Worm (Caenorhabditis elegans) whole organism, young adult: ENCODE measurements around the gene T07D3.2.
A peak's percentile ranks its signal among the peaks of the same experiment; 100 is the strongest.

Experiments used
- B0261.1 ChIP-seq: sonication (generic microtip); optimal IDR thresholded peaks from 2 replicates; lab custom pipeline; 2016; ENCODE audit warnings: mild to moderate bottlenecking, missing genetic modification characterization, moderate library complexity, missing compliant biosample characterization
- B0336.3 ChIP-seq: fragments of 200-800 bp; sonication (Bioruptor generic); IDR thresholded peaks from 2 replicates; pipeline ENCODE4 v1.3.6; 2022; ENCODE audit warnings: missing genetic modification characterization, missing compliant biosample characterization
- C06A6.2 ChIP-seq: fragments of 200-800 bp; sonication (Bioruptor generic); conservative IDR thresholded peaks from 2 replicates; pipeline ENCODE4 v1.3.6; 2022; ENCODE audit warnings: missing genetic modification characterization, missing compliant biosample characterization
- D2030.7 ChIP-seq: fragments of 200-800 bp; sonication (Bioruptor generic); IDR thresholded peaks from 2 replicates; pipeline ENCODE4 v1.3.6; 2022; ENCODE audit warnings: missing genetic modification reagents, missing genetic modification characterization, missing compliant biosample characterization
- F23B12.7 ChIP-seq: sonication (generic microtip); optimal IDR thresholded peaks from 2 replicates; lab custom pipeline; 2017; ENCODE audit warnings: missing genetic modification characterization, mild to moderate bottlenecking, missing compliant biosample characterization, antibody characterized with exemption, moderate library complexity; ENCODE audit not compliant: insufficient read depth
- F39B2.1 ChIP-seq: fragments of 200-800 bp; sonication (Bioruptor generic); IDR thresholded peaks from 2 replicates; pipeline ENCODE4 v1.3.6; 2022; ENCODE audit warnings: missing genetic modification reagents, missing genetic modification characterization, missing compliant biosample characterization
- Y67H2A.10 ChIP-seq: fragments of 200-800 bp; sonication (Bioruptor generic); conservative IDR thresholded peaks from 2 replicates; pipeline ENCODE4 v1.3.6; 2022; ENCODE audit warnings: missing genetic modification reagents, missing genetic modification characterization, missing compliant biosample characterization
- Y95B8A.8 ChIP-seq: fragments of 200-800 bp; sonication (Bioruptor generic); IDR thresholded peaks from 2 replicates; pipeline ENCODE4 v1.3.6; 2022; ENCODE audit warnings: missing genetic modification reagents, missing genetic modification characterization, missing compliant biosample characterization
- aptf-2 ChIP-seq: fragments of 200-800 bp; sonication (Bioruptor generic); conservative IDR thresholded peaks from 2 replicates; pipeline ENCODE4 v1.3.6; 2022; ENCODE audit warnings: missing genetic modification reagents, missing genetic modification characterization, missing compliant biosample characterization
- aptf-3 ChIP-seq: fragments of 200-800 bp; sonication (Bioruptor generic); IDR thresholded peaks from 2 replicates; pipeline ENCODE4 v1.3.6; 2022; ENCODE audit warnings: missing genetic modification characterization, missing compliant biosample characterization
- attf-5 ChIP-seq: fragments of 200-800 bp; sonication (Bioruptor generic); optimal IDR thresholded peaks from 2 replicates; lab custom pipeline; 2018; ENCODE audit warnings: mild to moderate bottlenecking, missing genetic modification characterization, missing compliant biosample characterization
- cebp-1 ChIP-seq, 2 experiments: fragments of 200-800 bp in 1 of 2; sonication (Bioruptor generic) in 1 of 2; sonication (generic microtip) in 1 of 2; IDR thresholded peaks in 1 of 2; optimal IDR thresholded peaks in 1 of 2; 2 replicates each; pipeline versions ENCODE4 v1.3.6 to Lab custom; 2017 to 2022; ENCODE audit warnings: missing compliant biosample characterization in 2 of 2, missing genetic modification characterization in 2 of 2, mild to moderate bottlenecking in 1 of 2, missing genetic modification reagents in 1 of 2, moderate library complexity in 1 of 2
- ceh-100 ChIP-seq: fragments of 200-800 bp; sonication (Bioruptor generic); IDR thresholded peaks from 2 replicates; pipeline ENCODE4 v1.3.6; 2022; ENCODE audit warnings: missing genetic modification reagents, missing genetic modification characterization, missing compliant biosample characterization
- ceh-91 ChIP-seq: fragments of 200-800 bp; sonication (Bioruptor generic); IDR thresholded peaks from 2 replicates; pipeline ENCODE4 v1.3.6; 2022; ENCODE audit warnings: missing genetic modification reagents, missing genetic modification characterization, missing compliant biosample characterization
- die-1 ChIP-seq: sonication (generic microtip); optimal IDR thresholded peaks from 2 replicates; lab custom pipeline; 2016; ENCODE audit warnings: missing genotype, mild to moderate bottlenecking, missing genetic modification characterization, missing compliant biosample characterization
- dox-1 ChIP-seq: fragments of 200-800 bp; sonication (Bioruptor generic); IDR thresholded peaks from 2 replicates; pipeline ENCODE4 v1.3.6; 2022; ENCODE audit warnings: missing genetic modification reagents, missing genetic modification characterization, missing compliant biosample characterization
- dpff-1 ChIP-seq: sonication (generic microtip); optimal IDR thresholded peaks from 2 replicates; lab custom pipeline; 2017; ENCODE audit warnings: mild to moderate bottlenecking, missing genetic modification characterization, missing compliant biosample characterization
- dpl-1 ChIP-seq: fragments of 150-350 bp; optimal IDR thresholded peaks from 2 replicates; lab custom pipeline; 2014; ENCODE audit warnings: missing biosample characterization, missing genetic modification reagents, missing genetic modification characterization
- efl-1 ChIP-seq: fragments of 150-350 bp; optimal IDR thresholded peaks from 2 replicates; lab custom pipeline; 2014; ENCODE audit warnings: missing biosample characterization, missing genetic modification reagents, missing genetic modification characterization
- egrh-3 ChIP-seq: fragments of 200-800 bp; sonication (Bioruptor generic); IDR thresholded peaks from 2 replicates; pipeline ENCODE4 v1.3.6; 2022; ENCODE audit warnings: missing genetic modification reagents, missing genetic modification characterization, missing compliant biosample characterization
- ets-4 ChIP-seq: fragments of 200-800 bp; sonication (Bioruptor generic); optimal IDR thresholded peaks from 2 replicates; lab custom pipeline; 2018; ENCODE audit warnings: mild to moderate bottlenecking, missing genetic modification characterization, missing compliant biosample characterization
- him-1 ChIP-seq: sonication (generic microtip); optimal IDR thresholded peaks from 2 replicates; lab custom pipeline; 2016; ENCODE audit warnings: missing genotype, missing genetic modification reagents, missing genetic modification characterization, missing compliant biosample characterization
- hmg-1.2 ChIP-seq: fragments of 200-800 bp; sonication (Bioruptor generic); IDR thresholded peaks from 2 replicates; pipeline ENCODE4 v1.3.6; 2022; ENCODE audit warnings: missing genetic modification reagents, missing genetic modification characterization, missing compliant biosample characterization
- lin-35 ChIP-seq, 3 experiments: fragments of 150-350 bp in 2 of 3; sonication (generic microtip) in 1 of 3; optimal IDR thresholded peaks; 2 replicates each; lab custom pipeline; 2014 to 2018; ENCODE audit warnings: missing biosample characterization in 3 of 3, missing genetic modification characterization in 3 of 3, missing genetic modification reagents in 3 of 3
- lin-54 ChIP-seq: fragments of 200-800 bp; sonication (Bioruptor generic); optimal IDR thresholded peaks from 2 replicates; lab custom pipeline; 2018; ENCODE audit warnings: mild to moderate bottlenecking, missing genetic modification characterization, missing compliant biosample characterization
- lsl-1 ChIP-seq: fragments of 200-800 bp; sonication (Bioruptor generic); optimal IDR thresholded peaks from 2 replicates; lab custom pipeline; 2018; ENCODE audit warnings: mild to moderate bottlenecking, missing genetic modification characterization, moderate library complexity, missing compliant biosample characterization
- madf-6 ChIP-seq: fragments of 200-800 bp; sonication (Bioruptor generic); IDR thresholded peaks from 2 replicates; pipeline ENCODE4 v1.3.6; 2022; ENCODE audit warnings: missing genetic modification reagents, missing genetic modification characterization, missing compliant biosample characterization
- madf-8 ChIP-seq: fragments of 200-800 bp; sonication (Bioruptor generic); conservative IDR thresholded peaks from 2 replicates; pipeline ENCODE4 v1.3.6; 2022; ENCODE audit warnings: missing genetic modification reagents, missing genetic modification characterization, missing compliant biosample characterization
- mcd-1 ChIP-seq: fragments of 200-800 bp; sonication (Bioruptor generic); IDR thresholded peaks from 2 replicates; pipeline ENCODE4 v1.3.6; 2022; ENCODE audit warnings: missing genetic modification reagents, missing genetic modification characterization, missing compliant biosample characterization
- mxl-1 ChIP-seq: sonication (generic microtip); optimal IDR thresholded peaks from 2 replicates; lab custom pipeline; 2016; ENCODE audit warnings: missing genetic modification characterization, missing compliant biosample characterization
- nhr-80 ChIP-seq: sonication (generic microtip); optimal IDR thresholded peaks from 2 replicates; lab custom pipeline; 2016; ENCODE audit warnings: missing genetic modification characterization, missing compliant biosample characterization
- nhr-90 ChIP-seq: sonication (generic microtip); optimal IDR thresholded peaks from 2 replicates; lab custom pipeline; 2016; ENCODE audit warnings: missing genotype, mild to moderate bottlenecking, missing genetic modification characterization, missing compliant biosample characterization
- rec-8 ChIP-seq, 2 experiments: sonication (generic microtip); optimal IDR thresholded peaks; 2 replicates each; lab custom pipeline; 2016; ENCODE audit warnings: mild to moderate bottlenecking in 2 of 2, missing genetic modification characterization in 2 of 2, missing genetic modification reagents in 2 of 2, missing genotype in 2 of 2, missing biosample characterization in 1 of 2, missing compliant biosample characterization in 1 of 2, moderate library complexity in 1 of 2
- snpc-4 ChIP-seq, 5 experiments: fragments of 150-350 bp in 1 of 5; sonication (generic microtip) in 4 of 5; optimal IDR thresholded peaks; 2 replicates each; lab custom pipeline; 2014 to 2018; ENCODE audit warnings: missing genetic modification characterization in 5 of 5, missing biosample characterization in 3 of 5, antibody characterized with exemption in 2 of 5, mild to moderate bottlenecking in 2 of 5, missing compliant biosample characterization in 2 of 5, missing genotype in 2 of 5, moderate library complexity in 2 of 5, missing genetic modification reagents in 1 of 5
- xnd-1 ChIP-seq: sonication (generic microtip); optimal IDR thresholded peaks from 2 replicates; lab custom pipeline; 2016; ENCODE audit warnings: missing genotype, missing genetic modification reagents, missing genetic modification characterization, missing compliant biosample characterization
- zfh-2 ChIP-seq: fragments of 200-800 bp; sonication (Bioruptor generic); conservative IDR thresholded peaks from 2 replicates; pipeline ENCODE4 v1.3.6; 2022; ENCODE audit warnings: missing genetic modification reagents, missing genetic modification characterization, missing compliant biosample characterization
- ztf-18 ChIP-seq: sonication (generic microtip); optimal IDR thresholded peaks from 2 replicates; lab custom pipeline; 2016; ENCODE audit warnings: missing genotype, mild to moderate bottlenecking, missing genetic modification characterization, missing compliant biosample characterization
- ztf-3 ChIP-seq: fragments of 200-800 bp; sonication (Bioruptor generic); optimal IDR thresholded peaks from 2 replicates; lab custom pipeline; 2018; ENCODE audit warnings: mild to moderate bottlenecking, missing genetic modification characterization, missing compliant biosample characterization

The T07D3.2 gene

DNA sequence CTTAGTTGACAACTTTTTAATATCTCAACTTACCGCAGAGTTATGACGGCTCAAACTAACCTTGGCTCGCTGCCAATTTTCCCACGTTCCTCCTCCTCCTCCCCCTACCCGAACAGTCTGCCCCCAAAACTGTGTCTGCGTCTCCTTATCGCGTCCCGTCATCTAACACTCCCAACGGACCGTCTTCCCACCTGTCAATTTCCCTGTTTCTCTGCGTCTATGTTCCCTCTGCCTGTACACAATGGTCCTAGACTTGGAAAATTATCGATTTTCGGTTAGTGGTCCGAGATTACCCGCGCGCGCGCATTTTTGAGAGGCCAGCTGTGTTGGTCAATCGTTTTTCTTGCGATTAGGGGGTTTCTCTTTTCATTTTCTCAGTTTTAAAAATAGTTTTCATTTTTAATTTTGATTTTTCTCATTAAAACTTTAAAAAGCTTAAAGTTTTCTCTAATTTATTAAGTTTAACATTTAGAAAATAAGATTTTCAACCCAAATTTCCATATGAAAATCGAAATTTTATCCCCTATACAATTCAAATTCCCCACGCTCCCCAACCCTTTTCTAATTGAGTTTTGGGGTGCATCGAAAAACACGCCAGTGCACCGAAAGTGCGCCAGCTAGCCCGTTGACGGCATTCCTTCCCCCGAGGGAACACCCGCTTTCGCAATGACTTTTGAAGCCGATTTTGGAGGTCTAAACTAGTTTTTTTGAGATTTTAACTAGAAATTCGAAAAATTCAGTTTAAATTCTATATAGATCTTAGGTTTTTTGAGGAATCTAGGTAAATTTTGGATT is 28.5 kb upstream of the T07D3.2 start, which contains the start of gene alg-2:
Gene alg-2 (plus strand): TSS at position 220 of the 795 bp plus-strand sequence.
- TF ChIP-seq Y67H2A.10 (GFP tag; lab: Robert Waterston, UW): no peak
- no peak for TF ChIP-seq B0261.1
- TF ChIP-seq xnd-1 (tag; lab: Kevin White, UChicago): peak; percentile 67
- peak; percentile 91 for TF ChIP-seq ztf-18
- peak; percentile 56 for TF ChIP-seq mcd-1 (GFP tag; lab: Robert Waterston, UW)
- peak; percentile 78 for TF ChIP-seq cebp-1 (GFP tag; IDR thresholded peaks at IDR 0.05; lab: Robert Waterston, UW)
- peak; percentile 93 for TF ChIP-seq cebp-1 (tag; optimal IDR thresholded peaks at IDR 0.05; lab: Kevin White, UChicago)
- TF ChIP-seq D2030.7 (GFP tag; lab: Robert Waterston, UW): peak; percentile 61
- peak; percentile 79 for TF ChIP-seq egrh-3
- peak; percentile 45 for TF ChIP-seq attf-5 (GFP tag; lab: Kevin White, UChicago)
- TF ChIP-seq efl-1 (GFP tag; lab: Kevin White, UChicago): peak; percentile 77
- TF ChIP-seq him-1 (tag; lab: Kevin White, UChicago): no peak
- TF ChIP-seq madf-6 (GFP tag; lab: Robert Waterston, UW): peak; percentile 91
- peak; percentile 20 for TF ChIP-seq F23B12.7 (tag; lab: Kevin White, UChicago)
- 0 out of 2 replicates have a peak, but pooled peaks have one; percentile 10 for TF ChIP-seq aptf-3
- TF ChIP-seq rec-8 (tag; optimal IDR thresholded peaks at IDR 0.05; lab: Kevin White, UChicago): no peak
- no peak for TF ChIP-seq ceh-91
- peak; percentile 43 for TF ChIP-seq nhr-80
- peak; percentile 22 for TF ChIP-seq die-1
- peak; percentile 86 for TF ChIP-seq aptf-2 (GFP tag; lab: Robert Waterston, UW)
- peak; percentile 74 for TF ChIP-seq madf-8
- peak; percentile 46 for TF ChIP-seq dpl-1 (GFP tag; lab: Kevin White, UChicago)
- TF ChIP-seq dox-1 (GFP tag; lab: Robert Waterston, UW): peak; percentile 36; the same call in 1 of the 2 replicates
- peak in 1 of 3 experiments; percentile 29 for TF ChIP-seq lin-35 (GFP tag; optimal IDR thresholded peaks at IDR 0.05; lab: Kevin White, UChicago)
- TF ChIP-seq hmg-1.2 (GFP tag; lab: Robert Waterston, UW): peak; percentile 60
- peak; percentile 46; the same call in 1 of the 2 replicates for TF ChIP-seq B0336.3 (GFP tag; lab: Robert Waterston, UW)
- TF ChIP-seq lsl-1 (GFP tag; lab: Kevin White, UChicago): peak; percentile 11

DNA sequence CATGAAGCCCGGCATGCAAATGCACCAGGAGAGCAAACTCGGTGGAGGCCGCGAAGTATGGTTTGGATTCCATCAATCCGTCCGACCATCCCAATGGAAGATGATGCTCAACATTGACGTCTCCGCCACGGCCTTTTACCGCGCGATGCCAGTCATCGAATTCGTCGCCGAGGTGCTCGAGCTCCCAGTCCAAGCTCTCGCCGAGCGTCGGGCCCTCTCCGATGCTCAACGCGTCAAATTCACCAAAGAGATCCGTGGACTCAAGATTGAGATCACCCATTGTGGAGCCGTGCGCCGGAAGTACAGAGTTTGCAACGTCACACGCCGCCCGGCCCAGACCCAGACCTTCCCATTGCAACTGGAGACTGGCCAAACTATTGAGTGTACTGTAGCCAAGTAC is 26.0 kb upstream of the T07D3.2 start:
- no peak for TF ChIP-seq C06A6.2
- TF ChIP-seq zfh-2 (GFP tag; lab: Robert Waterston, UW): peak; percentile 51; the same call in 1 of the 2 replicates
- peak; percentile 24; the same call in 1 of the 2 replicates for TF ChIP-seq egrh-3
- TF ChIP-seq nhr-90 (tag; lab: Kevin White, UChicago): no peak
- TF ChIP-seq lin-54 (GFP tag; lab: Kevin White, UChicago): no peak
- no peak for TF ChIP-seq dpff-1 (tag; lab: Kevin White, UChicago)
- no peak for TF ChIP-seq F39B2.1

DNA sequence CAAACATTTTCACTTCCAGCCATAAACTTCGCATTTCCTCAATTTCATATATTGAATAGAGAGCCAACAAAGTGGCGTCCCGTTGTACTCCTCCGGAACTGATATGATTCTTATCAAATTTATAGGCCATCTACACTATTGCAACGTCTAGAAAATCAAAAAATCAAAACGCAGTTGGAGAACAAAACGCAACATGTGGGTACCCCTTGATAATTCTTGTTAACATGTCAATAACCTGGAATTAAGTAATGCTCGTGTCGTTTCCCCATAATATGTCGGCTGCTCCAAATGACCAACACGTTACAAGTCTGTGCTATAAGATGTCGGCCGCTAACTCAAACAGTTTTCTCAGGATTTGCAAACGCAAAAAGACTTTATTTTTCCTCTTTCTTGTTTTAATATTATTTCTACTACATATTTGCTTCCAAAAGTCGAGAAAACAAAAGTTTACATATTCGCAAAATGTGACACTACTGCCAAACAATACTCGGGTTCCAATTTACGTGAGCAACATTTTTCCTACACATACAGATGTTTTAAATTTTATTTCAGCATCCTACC is 21.0 kb upstream of the T07D3.2 start:
- TF ChIP-seq ceh-100 (GFP tag; lab: Robert Waterston, UW): no peak
- no peak for TF ChIP-seq ztf-3 (GFP tag; lab: Kevin White, UChicago)
- TF ChIP-seq Y95B8A.8 (GFP tag; lab: Robert Waterston, UW): no peak
- no peak for TF ChIP-seq ets-4 (GFP tag; lab: Kevin White, UChicago)
- no peak for TF ChIP-seq him-1 (tag; lab: Kevin White, UChicago)
- no peak for TF ChIP-seq cebp-1 (GFP tag; IDR thresholded peaks at IDR 0.05; lab: Robert Waterston, UW)
- TF ChIP-seq cebp-1 (tag; optimal IDR thresholded peaks at IDR 0.05; lab: Kevin White, UChicago): no peak
- TF ChIP-seq snpc-4 (GFP tag; optimal IDR thresholded peaks at IDR 0.05; lab: Kevin White, UChicago): no peak
- peak in 3 of 4 experiments; percentile 39 to 90 (median 65) for TF ChIP-seq snpc-4 (tag; optimal IDR thresholded peaks at IDR 0.05; lab: Kevin White, UChicago)
- TF ChIP-seq mxl-1 (tag; lab: Kevin White, UChicago): no peak
- TF ChIP-seq dox-1 (GFP tag; lab: Robert Waterston, UW): 0 out of 2 replicates have a peak, but pooled peaks have one; percentile 23
- peak; percentile 79 for TF ChIP-seq nhr-80
- no peak for TF ChIP-seq rec-8 (tag; optimal IDR thresholded peaks at IDR 0.05; lab: Kevin White, UChicago)
